Fruit fly (Drosophila melanogaster): Measurements from ENCODE around the gene CG11162.

CG11162 gene

DNA sequence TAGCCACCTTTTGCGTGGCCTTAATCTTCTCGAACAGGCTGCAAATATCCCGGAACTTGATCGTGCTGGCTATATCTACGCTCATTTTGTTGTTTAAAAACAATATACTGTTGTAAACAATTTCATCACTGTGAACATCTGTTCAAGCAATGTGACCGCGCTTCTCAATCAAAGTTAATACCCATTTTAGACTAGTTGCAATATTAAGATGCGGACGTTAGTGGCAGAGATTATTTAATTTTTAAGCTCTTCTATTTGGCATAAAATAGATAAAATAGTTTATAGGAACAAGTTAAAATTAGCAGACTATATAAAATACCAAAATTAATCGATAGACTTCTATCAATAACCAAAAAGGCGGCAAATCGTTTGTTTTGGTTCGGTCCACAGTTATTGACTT is 9.0 kb upstream of the CG11162 start, which contains the start of the genes DNAlig4 and CG11164 (continued):
- no peak for TF ChIP-seq ac (GFP tag; optimal IDR thresholded peaks at IDR 0.05)
- TF ChIP-seq Sry-δ (GFP tag; optimal IDR thresholded peaks at IDR 0.05), result peak; percentile 6
- peak; percentile 16 for TF ChIP-seq sens (GFP tag)
- no peak for TF ChIP-seq Dbx (GFP tag; IDR thresholded peaks at IDR 0.05)
- TF ChIP-seq CG8281 (tag; optimal IDR thresholded peaks at IDR 0.05), result no peak
- TF ChIP-seq CG9797 (GFP tag; optimal IDR thresholded peaks at IDR 0.05), result peak; percentile 33
- no peak for TF ChIP-seq CG10431 (GFP tag; optimal IDR thresholded peaks at IDR 0.05)
- TF ChIP-seq gcm2 (GFP tag; optimal IDR thresholded peaks at IDR 0.05), result no peak
- TF ChIP-seq crp (GFP tag; optimal IDR thresholded peaks at IDR 0.05), result peak in 1 of 2 experiments; percentile 76
- no peak for TF ChIP-seq Sox102F (GFP tag; optimal IDR thresholded peaks at IDR 0.05)
- TF ChIP-seq her (GFP tag; optimal IDR thresholded peaks at IDR 0.05), result no peak
- no peak for TF ChIP-seq ato (GFP tag; IDR thresholded peaks at IDR 0.05; ENCODE audit: partially characterized antibody)

dm6 chrX:13669366-13669765 is 7.3 kb upstream of the CG11162 start, which contains the start of gene CG15760:
Gene CG15760 (plus strand): TSS chrX:13669699.
- 0 out of 2 replicates have a peak, but pooled peaks have one; percentile 11 for TF ChIP-seq Rfx (GFP tag; IDR thresholded peaks at IDR 0.05)
- no peak for TF ChIP-seq slbo (GFP tag; IDR thresholded peaks at IDR 0.05)
- peak; percentile 35 for TF ChIP-seq Fer1 (GFP tag; optimal IDR thresholded peaks at IDR 0.05)
- peak; percentile 83 for TF ChIP-seq sens (GFP tag)
- no peak for TF ChIP-seq CG8359 (GFP tag; optimal IDR thresholded peaks at IDR 0.05; ENCODE audit: borderline replicate concordance)
- peak; percentile 31 for TF ChIP-seq Ets97D (GFP tag; optimal IDR thresholded peaks at IDR 0.05)
- no peak for TF ChIP-seq maf-S (GFP tag; optimal IDR thresholded peaks at IDR 0.05)
- peak; percentile 10 for TF ChIP-seq CG2712 (tag; optimal IDR thresholded peaks at IDR 0.05)
- 0 out of 2 replicates have a peak, but pooled peaks have one; percentile 9 for TF ChIP-seq E2f2 (GFP tag; IDR thresholded peaks at IDR 0.05)
- TF ChIP-seq crp (GFP tag; optimal IDR thresholded peaks at IDR 0.05), result peak in 1 of 2 experiments; percentile 72
- TF ChIP-seq trem (tag; optimal IDR thresholded peaks at IDR 0.05), result peak; percentile 17
- peak; percentile 2 for TF ChIP-seq Antp (GFP tag; optimal IDR thresholded peaks at IDR 0.05)
- TF ChIP-seq CG13424 (tag; optimal IDR thresholded peaks at IDR 0.05), result peak; percentile 29
- TF ChIP-seq scrt (GFP tag; optimal IDR thresholded peaks at IDR 0.05), result peak; percentile 36
- TF ChIP-seq CG2120 (GFP tag; optimal IDR thresholded peaks at IDR 0.05), result peak; percentile 25
- TF ChIP-seq gce (GFP tag; IDR thresholded peaks at IDR 0.05), result no peak
- peak; percentile 29 for TF ChIP-seq CG2116 (GFP tag; optimal IDR thresholded peaks at IDR 0.05)
- peak; percentile 22 for TF ChIP-seq lilli (GFP tag; optimal IDR thresholded peaks at IDR 0.05)
- peak; percentile 17 for TF ChIP-seq pzg (GFP tag; optimal IDR thresholded peaks at IDR 0.05)
- peak; percentile 72 for TF ChIP-seq CG15514 (GFP tag; optimal IDR thresholded peaks at IDR 0.05)
- TF ChIP-seq Med (GFP tag), result peak; percentile 71
- peak; percentile 50 for TF ChIP-seq row (GFP tag; IDR thresholded peaks at IDR 0.05)
- TF ChIP-seq ap (GFP tag; IDR thresholded peaks at IDR 0.05), result no peak
- peak; percentile 4 for TF ChIP-seq BEAF-32 (GFP tag; optimal IDR thresholded peaks at IDR 0.05)
- TF ChIP-seq pum (GFP tag; optimal IDR thresholded peaks at IDR 0.05), result no peak
- TF ChIP-seq ewg (GFP tag; optimal IDR thresholded peaks at IDR 0.05), result peak; percentile 92
- TF ChIP-seq ERR (GFP tag; optimal IDR thresholded peaks at IDR 0.05), result no peak
- TF ChIP-seq Dp (GFP tag; optimal IDR thresholded peaks at IDR 0.05), result peak; percentile 5
- peak; percentile 14 for TF ChIP-seq CG9817 (tag; optimal IDR thresholded peaks at IDR 0.05)
- TF ChIP-seq phol (tag; optimal IDR thresholded peaks at IDR 0.05), result peak; percentile 14
- no peak for TF ChIP-seq CG3407 (GFP tag; optimal IDR thresholded peaks at IDR 0.05)
- peak; percentile 29 for TF ChIP-seq CG34376 (GFP tag; optimal IDR thresholded peaks at IDR 0.05)
- TF ChIP-seq Sry-δ (GFP tag; optimal IDR thresholded peaks at IDR 0.05), result peak; percentile 5
- peak; percentile 1 for TF ChIP-seq CG12659 (GFP tag; optimal IDR thresholded peaks at IDR 0.05)
